Fruit fly (Drosophila melanogaster) whole organism, adult: ENCODE measurements around the gene CG4364.

Experiments
- CG14711 ChIP-seq: fragments of 200-800 bp; sonication (Bioruptor generic); optimal IDR thresholded peaks from 2 replicates; lab custom pipeline; 2018; ENCODE audit warnings: missing biosample characterization, mild to moderate bottlenecking, missing genetic modification characterization, moderate library complexity
- CG33017 ChIP-seq: fragments of 200-800 bp; sonication (Bioruptor generic); optimal IDR thresholded peaks from 2 replicates; lab custom pipeline; 2018; ENCODE audit warnings: missing biosample characterization, mild to moderate bottlenecking, missing genetic modification characterization, moderate library complexity
- CG7045 ChIP-seq: fragments of 200-800 bp; sonication (Bioruptor generic); optimal IDR thresholded peaks from 2 replicates; lab custom pipeline; 2017; ENCODE audit warnings: missing biosample characterization, mild to moderate bottlenecking, missing genetic modification characterization
- CG7101 ChIP-seq: fragments of 200-800 bp; sonication (Bioruptor generic); optimal IDR thresholded peaks from 2 replicates; lab custom pipeline; 2018; ENCODE audit warnings: missing biosample characterization, mild to moderate bottlenecking, missing genetic modification characterization, moderate library complexity
- Crg-1 ChIP-seq: fragments of 200-800 bp; sonication (Bioruptor generic); optimal IDR thresholded peaks from 2 replicates; lab custom pipeline; 2016; ENCODE audit warnings: missing biosample characterization, missing genetic modification characterization
- Mnt ChIP-seq: fragments of 200-800 bp; sonication (Bioruptor generic); optimal IDR thresholded peaks from 2 replicates; lab custom pipeline; 2016; ENCODE audit warnings: missing biosample characterization, mild to moderate bottlenecking, missing genetic modification characterization
- bab1 ChIP-seq: fragments of 200-800 bp; sonication (Bioruptor generic); optimal IDR thresholded peaks from 3 replicates; lab custom pipeline; 2019; ENCODE audit warnings: missing biosample characterization, mild to moderate bottlenecking, missing genetic modification characterization, moderate library complexity
- cic ChIP-seq: fragments of 200-800 bp; sonication (Bioruptor generic); optimal IDR thresholded peaks from 2 replicates; lab custom pipeline; 2017; ENCODE audit warnings: missing biosample characterization, mild to moderate bottlenecking, missing genetic modification characterization, moderate library complexity
- kay ChIP-seq: fragments of 200-800 bp; sonication (Bioruptor generic); peaks from one replicate; lab custom pipeline; 2016; ENCODE audit warnings: missing biosample characterization, missing genetic modification characterization, borderline replicate concordance
- tj ChIP-seq: fragments of 200-800 bp; sonication (Bioruptor generic); optimal IDR thresholded peaks from 3 replicates; lab custom pipeline; 2017; ENCODE audit warnings: missing biosample characterization, mild to moderate bottlenecking, missing genetic modification characterization, moderate library complexity

- TF ChIP-seq CG7045 (GFP tag; lab: Kevin White, UChicago) (no peak), CG14711 (tag; lab: Kevin White, UChicago) (no peak), CG7101 (tag; lab: Kevin White, UChicago) (no peak), bab1 (GFP tag; lab: Kevin White, UChicago) (no peak), Mnt (no peak), kay (GFP tag; lab: Kevin White, UChicago) (no peak), CG33017 (tag; lab: Kevin White, UChicago) (no peak), Crg-1 (no peak), tj (GFP tag; lab: Kevin White, UChicago) (no peak), cic (no peak)
Measured at dm6 chr2L:9697561-9697960, 13.5 kb downstream of the CG4364 start.
